Worm (Caenorhabditis elegans): ENCODE results near the gene nucb-1.

nucb-1 gene

ce11 chrX:10182613-10183012 is 14.9 kb upstream of the nucb-1 start:
- TF ChIP-seq efl-1 (optimal IDR thresholded peaks at IDR 0.05) = no peak
- TF ChIP-seq efl-1 (GFP tag; optimal IDR thresholded peaks at IDR 0.05 in 1 of 2) = peak in 1 of 2 experiments; percentile 55
- TF ChIP-seq nhr-20 (tag; optimal IDR thresholded peaks at IDR 0.05) = no peak
- no peak for TF ChIP-seq fos-1 (tag; optimal IDR thresholded peaks at IDR 0.05)

- TF ChIP-seq lsy-2 (tag; optimal IDR thresholded peaks at IDR 0.05) (no peak), efl-1 (optimal IDR thresholded peaks at IDR 0.05) (no peak), efl-1 (GFP tag; optimal IDR thresholded peaks at IDR 0.05 in 1 of 2) (peak in 1 of 2 experiments; percentile 27)
Measured at ce11 chrX:10183695-10184094, 13.8 kb upstream of the nucb-1 start, which contains the start of gene arrd-28. TSS of gene arrd-28 (plus strand) at chrX:10183995.

- TF ChIP-seq fkh-10 (GFP tag; optimal IDR thresholded peaks at IDR 0.05) (no peak), elt-2 (tag; optimal IDR thresholded peaks at IDR 0.05) (no peak), nhr-76 (tag; optimal IDR thresholded peaks at IDR 0.05) (no peak), unc-86 (tag; optimal IDR thresholded peaks at IDR 0.05) (no peak), nhr-90 (tag; optimal IDR thresholded peaks at IDR 0.05; ENCODE audit: poor library complexity) (no peak), nhr-77 (tag; optimal IDR thresholded peaks at IDR 0.05) (no peak), nhr-19 (GFP tag; conservative IDR thresholded peaks at IDR 0.05) (no peak), sptf-1 (tag; optimal IDR thresholded peaks at IDR 0.05) (no peak), hlh-4 (tag; optimal IDR thresholded peaks at IDR 0.05) (no peak), pax-3 (tag; optimal IDR thresholded peaks at IDR 0.05) (no peak), xbp-1 (tag; optimal IDR thresholded peaks at IDR 0.05) (no peak), mep-1 (tag; optimal IDR thresholded peaks at IDR 0.05) (no peak), ceh-82 (tag; optimal IDR thresholded peaks at IDR 0.05) (no peak)
Measured at ce11 chrX:10184708-10185107, 12.8 kb upstream of the nucb-1 start.

- TF ChIP-seq mep-1 (tag; optimal IDR thresholded peaks at IDR 0.05) = peak; percentile 90
- TF ChIP-seq mdl-1 (tag; optimal IDR thresholded peaks at IDR 0.05) = peak; percentile 31 to 72
- peak; percentile 67 for TF ChIP-seq xbp-1 (tag; optimal IDR thresholded peaks at IDR 0.05)
- peak; percentile 46 for TF ChIP-seq fos-1 (tag; optimal IDR thresholded peaks at IDR 0.05)
- no peak for TF ChIP-seq unc-98 (GFP tag; IDR thresholded peaks at IDR 0.05)
- peak; percentile 13 for TF ChIP-seq nhr-11 (tag; optimal IDR thresholded peaks at IDR 0.05)
- TF ChIP-seq fkh-10 (GFP tag; optimal IDR thresholded peaks at IDR 0.05) = peak; percentile 76
- no peak for TF ChIP-seq tlp-1 (tag; optimal IDR thresholded peaks at IDR 0.05)
- no peak for TF ChIP-seq nhr-76 (tag; optimal IDR thresholded peaks at IDR 0.05)
- TF ChIP-seq sup-37 (GFP tag; optimal IDR thresholded peaks at IDR 0.05) = peak; percentile 53
- peak; percentile 82 for TF ChIP-seq snu-23 (GFP tag; optimal IDR thresholded peaks at IDR 0.05)
- peak; percentile 36 to 84 (median 39) for TF ChIP-seq ceh-82 (tag; optimal IDR thresholded peaks at IDR 0.05)
- no peak for TF ChIP-seq aha-1 (tag; optimal IDR thresholded peaks at IDR 0.05)
- TF ChIP-seq hlh-17 (GFP tag; optimal IDR thresholded peaks at IDR 0.05; ENCODE audit: borderline replicate concordance) = no peak
- no peak for TF ChIP-seq zag-1 (tag; optimal IDR thresholded peaks at IDR 0.05)
- TF ChIP-seq sox-4 (tag; optimal IDR thresholded peaks at IDR 0.05) = peak; percentile 69
- no peak for TF ChIP-seq fkh-4 (tag; optimal IDR thresholded peaks at IDR 0.05; ENCODE audit: borderline replicate concordance)
- peak; percentile 89 for TF ChIP-seq nhr-71 (tag; optimal IDR thresholded peaks at IDR 0.05)
- TF ChIP-seq pax-3 (tag; optimal IDR thresholded peaks at IDR 0.05) = peak; percentile 68
- peak; percentile 78 for TF ChIP-seq nhr-47 (tag; optimal IDR thresholded peaks at IDR 0.05)
- TF ChIP-seq Y116A8C.19 (tag; optimal IDR thresholded peaks at IDR 0.05; ENCODE audit: borderline replicate concordance) = no peak
- TF ChIP-seq mef-2 (tag; optimal IDR thresholded peaks at IDR 0.05) = peak; percentile 26
- peak; percentile 31 for TF ChIP-seq zip-4 (GFP tag; optimal IDR thresholded peaks at IDR 0.05)
- peak; percentile 5 for TF ChIP-seq lir-3 (tag; optimal IDR thresholded peaks at IDR 0.05; ENCODE audit: poor library complexity)
- TF ChIP-seq egl-13 (tag; optimal IDR thresholded peaks at IDR 0.05) = peak; percentile 77
- peak; percentile 78 for TF ChIP-seq swsn-7 (tag; optimal IDR thresholded peaks at IDR 0.05)
- peak; percentile 45 to 62 for TF ChIP-seq efl-1 (optimal IDR thresholded peaks at IDR 0.05)
- TF ChIP-seq efl-1 (GFP tag; optimal IDR thresholded peaks at IDR 0.05 in 1 of 2) = peak in 1 of 2 experiments; percentile 63
- no peak for TF ChIP-seq hpl-2 (GFP tag; optimal IDR thresholded peaks at IDR 0.05)
- peak; percentile 40 for TF ChIP-seq blmp-1 (tag; optimal IDR thresholded peaks at IDR 0.05)
- peak in 1 of 2 experiments; percentile 66 for TF ChIP-seq ztf-11 (tag; optimal IDR thresholded peaks at IDR 0.05)
- no peak for TF ChIP-seq unc-62 (GFP tag; optimal IDR thresholded peaks at IDR 0.05)
- TF ChIP-seq nhr-19 (GFP tag; conservative IDR thresholded peaks at IDR 0.05) = peak; percentile 64
- no peak for TF ChIP-seq ceh-90 (tag; optimal IDR thresholded peaks at IDR 0.05)
- TF ChIP-seq dsc-1 (tag; optimal IDR thresholded peaks at IDR 0.05) = peak; percentile 75
- peak; percentile 74 for TF ChIP-seq unc-130 (tag; optimal IDR thresholded peaks at IDR 0.05)
- peak; percentile 68 for TF ChIP-seq unc-86 (tag; optimal IDR thresholded peaks at IDR 0.05)
- TF ChIP-seq ces-1 (GFP tag; optimal IDR thresholded peaks at IDR 0.05) = no peak
Measured at ce11 chrX:10188493-10188895, 9.0 kb upstream of the nucb-1 start.
